Fruit fly (Drosophila melanogaster): ENCODE measurements around the gene opm.

Gene opm

dm6 chrX:15076038-15076575, 9.9 kb upstream of the opm start, which contains the start of gene Lsd-2:
Gene Lsd-2 (minus strand): TSS chrX:15076220.
- no peak for TF ChIP-seq noc (tag; optimal IDR thresholded peaks at IDR 0.05)

- no peak for TF ChIP-seq noc (tag; optimal IDR thresholded peaks at IDR 0.05)
Observed at dm6 chrX:15075485-15076037, 9.3 kb upstream of the opm start.

dm6 chrX:15074646-15075351, 8.6 kb upstream of the opm start:
- peak; percentile 91 for TF ChIP-seq noc (tag; optimal IDR thresholded peaks at IDR 0.05)

- TF ChIP-seq noc (tag; optimal IDR thresholded peaks at IDR 0.05): peak; percentile 68
Observed at dm6 chrX:15070811-15071479, 4.7 kb upstream of the opm start.

- no peak for TF ChIP-seq noc (tag; optimal IDR thresholded peaks at IDR 0.05)
Observed at dm6 chrX:15070137-15070536, 3.9 kb upstream of the opm start.

dm6 chrX:15069417-15069896, 3.2 kb upstream of the opm start:
- peak; percentile 86 for TF ChIP-seq noc (tag; optimal IDR thresholded peaks at IDR 0.05)

- no peak for TF ChIP-seq noc (tag; optimal IDR thresholded peaks at IDR 0.05)
Observed at dm6 chrX:15068537-15068936, 2.3 kb upstream of the opm start.

dm6 chrX:15063404-15064062, 2.7 kb downstream of the opm start, which contains the start of the genes hiw and ND-B18:
Gene hiw (minus strand): TSS chrX:15063429.
Gene ND-B18 (plus strand): TSS chrX:15063733.
- no peak for TF ChIP-seq noc (tag; optimal IDR thresholded peaks at IDR 0.05)

- no peak for TF ChIP-seq noc (tag; optimal IDR thresholded peaks at IDR 0.05)
Observed at dm6 chrX:15062619-15063018, 3.6 kb downstream of the opm start.

- peak; percentile 48 for TF ChIP-seq noc (tag; optimal IDR thresholded peaks at IDR 0.05)
Observed at dm6 chrX:15048713-15049112, 17.5 kb downstream of the opm start.

dm6 chrX:15045608-15046007, 20.6 kb downstream of the opm start:
- no peak for TF ChIP-seq noc (tag; optimal IDR thresholded peaks at IDR 0.05)

- TF ChIP-seq noc (tag; optimal IDR thresholded peaks at IDR 0.05): peak; percentile 63
Observed at dm6 chrX:15043700-15044225, 22.5 kb downstream of the opm start, which contains the start of gene CG5541. Gene CG5541 (plus strand): TSS chrX:15044123.

- TF ChIP-seq noc (tag; optimal IDR thresholded peaks at IDR 0.05): no peak
Observed at dm6 chrX:15043013-15043699, 23.1 kb downstream of the opm start.

- no peak for TF ChIP-seq noc (tag; optimal IDR thresholded peaks at IDR 0.05)
Observed at dm6 chrX:15042499-15042898, 23.7 kb downstream of the opm start.

- TF ChIP-seq noc (tag; optimal IDR thresholded peaks at IDR 0.05): no peak
Observed at dm6 chrX:15029864-15030263, 36.4 kb downstream of the opm start.
